Fruit fly (Drosophila melanogaster): ENCODE results near the gene CG42558.

DNA sequence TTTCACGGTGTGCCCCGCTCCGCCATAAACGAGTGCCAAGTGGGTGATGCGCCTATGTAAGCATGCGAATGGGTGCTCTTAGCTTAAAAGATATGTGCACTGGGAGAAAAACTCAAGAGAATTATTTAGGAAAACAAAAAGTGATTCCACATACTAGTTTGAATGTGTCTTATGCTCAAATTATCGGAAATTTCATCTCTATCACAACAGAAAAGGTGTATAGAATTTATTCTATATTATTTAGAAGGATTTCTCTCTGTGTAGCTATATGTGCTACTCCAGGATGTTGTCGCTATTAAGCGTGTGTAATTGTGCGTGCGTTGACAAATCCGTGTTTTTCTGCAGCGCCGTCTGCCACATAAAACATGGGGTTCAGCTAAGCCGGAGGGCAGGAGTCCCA, 26.2 kb downstream of the CG42558 start:
- TF ChIP-seq CG8478 (optimal IDR thresholded peaks at IDR 0.05) (no peak), CTCF (optimal IDR thresholded peaks at IDR 0.05) (no peak)
